Worm (Caenorhabditis elegans): Measurements from ENCODE around the gene C53A5.9.

Gene C53A5.9

DNA sequence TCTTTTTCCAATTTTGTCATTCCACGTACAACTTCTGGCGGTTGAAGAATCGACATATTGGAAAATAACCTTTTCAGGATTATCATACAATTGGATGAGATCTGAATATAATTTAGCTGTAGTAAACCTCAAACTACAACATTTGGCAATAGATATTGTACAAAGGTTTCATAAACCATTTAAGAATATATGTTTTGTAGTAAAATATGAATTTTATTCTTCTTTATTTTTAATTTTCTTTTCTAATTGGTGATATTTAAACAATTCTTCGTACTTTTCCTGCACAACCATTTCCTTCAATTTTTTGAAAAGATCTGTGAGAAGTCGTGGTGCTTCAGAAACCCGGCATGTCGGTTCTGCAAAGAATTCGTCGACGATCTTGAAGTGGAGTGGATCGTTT, 37.7 kb downstream of the C53A5.9 start, which contains the start of gene C53A5.17:
Gene C53A5.17 (minus strand): TSS at position 101 of the 400 bp plus-strand sequence.
- TF ChIP-seq dao-5 (tag; optimal IDR thresholded peaks at IDR 0.05) = no peak
- TF ChIP-seq him-1 (tag; optimal IDR thresholded peaks at IDR 0.05) = no peak
- no peak for TF ChIP-seq W03F9.2 (tag; optimal IDR thresholded peaks at IDR 0.05)

- TF ChIP-seq him-1 (tag; optimal IDR thresholded peaks at IDR 0.05) = no peak
- TF ChIP-seq dao-5 (tag; optimal IDR thresholded peaks at IDR 0.05) = no peak
- no peak for TF ChIP-seq W03F9.2 (tag; optimal IDR thresholded peaks at IDR 0.05)
These were observed 39.4 kb downstream of the C53A5.9 start, which contains the start of gene R02D5.8 for ce11 chrV:14519268-14519667. Gene R02D5.8 (minus strand): TSS chrV:14519368.

- no peak for TF ChIP-seq him-1 (tag; optimal IDR thresholded peaks at IDR 0.05)
- TF ChIP-seq dao-5 (tag; optimal IDR thresholded peaks at IDR 0.05) = no peak
- TF ChIP-seq W03F9.2 (tag; optimal IDR thresholded peaks at IDR 0.05) = no peak
These were observed 40.6 kb downstream of the C53A5.9 start, which contains the start of gene R02D5.6 for ce11 chrV:14518010-14518409. Gene R02D5.6 (minus strand): TSS chrV:14518110.

ce11 chrV:14510746-14511145, 47.9 kb downstream of the C53A5.9 start, which contains the start of gene R02D5.9:
Gene R02D5.9 (minus strand): TSS chrV:14511123.
- TF ChIP-seq dao-5 (tag; optimal IDR thresholded peaks at IDR 0.05) (no peak), him-1 (tag; optimal IDR thresholded peaks at IDR 0.05) (no peak), W03F9.2 (tag; optimal IDR thresholded peaks at IDR 0.05) (no peak)

DNA sequence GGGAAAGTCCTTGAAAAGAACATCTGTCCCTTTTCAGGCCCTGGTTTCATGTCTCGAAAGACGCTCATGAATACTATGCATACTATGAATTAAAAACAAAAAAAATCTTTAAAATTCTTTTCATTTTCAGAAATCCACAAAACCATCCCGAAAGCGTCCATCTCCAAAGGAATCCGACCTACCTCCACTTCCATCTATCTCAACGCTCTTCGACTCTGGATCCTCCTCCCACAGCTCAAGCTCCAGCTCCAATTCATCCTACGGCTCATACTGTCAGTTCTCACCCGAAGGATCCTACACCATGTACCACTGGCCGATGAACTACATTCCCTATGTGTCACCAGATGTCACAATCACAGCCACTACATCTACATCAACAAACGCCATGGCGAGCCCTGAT, 50.1 kb downstream of the C53A5.9 start:
- TF ChIP-seq him-1 (tag; optimal IDR thresholded peaks at IDR 0.05) = no peak
- TF ChIP-seq dao-5 (tag; optimal IDR thresholded peaks at IDR 0.05) = no peak
- TF ChIP-seq W03F9.2 (tag; optimal IDR thresholded peaks at IDR 0.05) = no peak

- no peak for TF ChIP-seq dao-5 (tag; optimal IDR thresholded peaks at IDR 0.05)
- no peak for TF ChIP-seq W03F9.2 (tag; optimal IDR thresholded peaks at IDR 0.05)
- no peak for TF ChIP-seq him-1 (tag; optimal IDR thresholded peaks at IDR 0.05)
These were observed 50.6 kb downstream of the C53A5.9 start, which contains the start of gene R02D5.1 for ce11 chrV:14508005-14508521. Gene R02D5.1 (plus strand): TSS chrV:14508249.
